Worm (Caenorhabditis elegans) whole organism, L1 larva: ENCODE results near the gene F01D5.2.
A peak's percentile ranks its signal among the peaks of the same experiment; 100 is the strongest.

ENCODE experiments used
- C16A3.4 ChIP-seq: fragments of 150-350 bp; optimal IDR thresholded peaks from 2 replicates; lab custom pipeline; 2014; ENCODE audit warnings: missing biosample characterization, missing genetic modification characterization
- ama-1 ChIP-seq: fragments of 150-350 bp; optimal IDR thresholded peaks from 2 replicates; lab custom pipeline; 2014
- blmp-1 ChIP-seq: fragments of 150-350 bp; optimal IDR thresholded peaks from 2 replicates; lab custom pipeline; 2014; ENCODE audit warnings: missing biosample characterization, missing genetic modification characterization
- ceh-63 ChIP-seq: fragments of 200-800 bp; sonication (Bioruptor generic); optimal IDR thresholded peaks from 2 replicates; lab custom pipeline; 2018; ENCODE audit warnings: mild to moderate bottlenecking, missing genetic modification characterization, missing compliant biosample characterization
- ceh-90 ChIP-seq: sonication (generic microtip); optimal IDR thresholded peaks from 2 replicates; lab custom pipeline; 2016; ENCODE audit warnings: missing genetic modification characterization, missing compliant biosample characterization
- dpl-1 ChIP-seq, 3 experiments: fragments of 150-350 bp in 2 of 3; sonication (generic microtip) in 1 of 3; optimal IDR thresholded peaks; 2 replicates each; lab custom pipeline; 2014 to 2017; ENCODE audit warnings: missing biosample characterization in 3 of 3, missing genetic modification characterization in 3 of 3, missing genetic modification reagents in 3 of 3
- efl-3 ChIP-seq: fragments of 200-800 bp; sonication (Bioruptor generic); optimal IDR thresholded peaks from 2 replicates; lab custom pipeline; 2018; ENCODE audit warnings: mild to moderate bottlenecking, missing genetic modification characterization, missing compliant biosample characterization
- elt-2 ChIP-seq: sonication (generic microtip); optimal IDR thresholded peaks from 2 replicates; lab custom pipeline; 2016; ENCODE audit warnings: missing genetic modification characterization, mild to moderate bottlenecking, inconsistent platforms, missing compliant biosample characterization, missing genetic modification reagents
- elt-3 ChIP-seq, 6 experiments: fragments of 150-350 bp in 1 of 6; sonication (generic microtip); optimal IDR thresholded peaks; 2 replicates each; lab custom pipeline; 2017 to 2018; ENCODE audit warnings: missing biosample characterization in 6 of 6, missing genetic modification characterization in 6 of 6, inconsistent platforms in 1 of 6
- fkh-4 ChIP-seq: sonication (generic microtip); optimal IDR thresholded peaks from 2 replicates; lab custom pipeline; 2016; ENCODE audit warnings: missing compliant biosample characterization, missing genetic modification characterization, borderline replicate concordance
- grh-1 ChIP-seq: fragments of 200-800 bp; sonication (Bioruptor generic); IDR thresholded peaks from 2 replicates; pipeline ENCODE4 v1.3.6; 2022; ENCODE audit warnings: missing genetic modification reagents, missing genetic modification characterization, missing compliant biosample characterization
- hlh-4 ChIP-seq: sonication (generic microtip); optimal IDR thresholded peaks from 2 replicates; lab custom pipeline; 2016; ENCODE audit warnings: mild to moderate bottlenecking, missing genetic modification characterization, missing compliant biosample characterization
- hpl-2 ChIP-seq: fragments of 150-350 bp; optimal IDR thresholded peaks from 2 replicates; lab custom pipeline; 2014; ENCODE audit warnings: missing biosample characterization, missing genetic modification reagents, missing genetic modification characterization
- irx-1 ChIP-seq: sonication (generic microtip); optimal IDR thresholded peaks from 2 replicates; lab custom pipeline; 2016; ENCODE audit warnings: missing genetic modification characterization, missing compliant biosample characterization
- isw-1 ChIP-seq: fragments of 200-800 bp; sonication (Bioruptor generic); IDR thresholded peaks from 2 replicates; pipeline ENCODE4 v1.3.6; 2022; ENCODE audit warnings: missing genetic modification characterization, missing compliant biosample characterization
- jun-1 ChIP-seq: fragments of 150-350 bp; optimal IDR thresholded peaks from 2 replicates; lab custom pipeline; 2014; ENCODE audit warnings: missing biosample characterization, missing genetic modification reagents, missing genetic modification characterization
- lin-14 ChIP-seq: fragments of 200-800 bp; sonication (Bioruptor generic); optimal IDR thresholded peaks from 2 replicates; lab custom pipeline; 2018; ENCODE audit warnings: mild to moderate bottlenecking, missing genetic modification characterization, moderate library complexity, missing compliant biosample characterization
- lin-35 ChIP-seq, 2 experiments: fragments of 150-350 bp; optimal IDR thresholded peaks; 2 replicates each; lab custom pipeline; 2014; ENCODE audit warnings: missing biosample characterization in 2 of 2, missing genetic modification characterization in 2 of 2, missing genetic modification reagents in 2 of 2
- lin-39 ChIP-seq: fragments of 150-350 bp; optimal IDR thresholded peaks from 2 replicates; lab custom pipeline; 2014; ENCODE audit warnings: missing biosample characterization, missing genetic modification reagents, missing genetic modification characterization
- mab-9 ChIP-seq: fragments of 200-800 bp; sonication (Bioruptor generic); IDR thresholded peaks from 2 replicates; pipeline ENCODE4 v1.3.6; 2022; ENCODE audit warnings: missing genetic modification reagents, missing genetic modification characterization, missing compliant biosample characterization
- mdl-1 ChIP-seq, 2 experiments: fragments of 150-350 bp; optimal IDR thresholded peaks; 2 replicates each; lab custom pipeline; 2014 to 2017; ENCODE audit warnings: missing biosample characterization in 2 of 2, missing genetic modification characterization in 2 of 2, inconsistent platforms in 1 of 2
- mef-2 ChIP-seq: fragments of 150-350 bp; optimal IDR thresholded peaks from 2 replicates; lab custom pipeline; 2014; ENCODE audit warnings: missing biosample characterization, missing genetic modification characterization
- nhr-237 ChIP-seq: fragments of 150-350 bp; optimal IDR thresholded peaks from 2 replicates; lab custom pipeline; 2014; ENCODE audit warnings: missing biosample characterization, missing genetic modification characterization
- nhr-28 ChIP-seq: fragments of 150-350 bp; optimal IDR thresholded peaks from 2 replicates; lab custom pipeline; 2014; ENCODE audit warnings: missing biosample characterization, missing genetic modification characterization
- nhr-71 ChIP-seq: sonication (generic microtip); optimal IDR thresholded peaks from 2 replicates; lab custom pipeline; 2016; ENCODE audit warnings: mild to moderate bottlenecking, missing genetic modification characterization, moderate library complexity, missing compliant biosample characterization
- nhr-77 ChIP-seq: fragments of 150-350 bp; optimal IDR thresholded peaks from 2 replicates; lab custom pipeline; 2014; ENCODE audit warnings: missing biosample characterization, missing genetic modification characterization
- nhr-84 ChIP-seq: sonication (generic microtip); optimal IDR thresholded peaks from 2 replicates; lab custom pipeline; 2017; ENCODE audit warnings: missing biosample characterization, missing genetic modification characterization
- nhr-85 ChIP-seq: sonication (generic microtip); peaks from one replicate; lab custom pipeline; 2016; ENCODE audit warnings: missing genetic modification characterization, inconsistent platforms, missing compliant biosample characterization
- nhr-90 ChIP-seq: sonication (generic microtip); optimal IDR thresholded peaks from 2 replicates; lab custom pipeline; 2016; ENCODE audit warnings: mild to moderate bottlenecking, missing genetic modification characterization, missing compliant biosample characterization; ENCODE audit not compliant: poor library complexity
- pqm-1 ChIP-seq: sonication (generic microtip); optimal IDR thresholded peaks from 3 replicates; lab custom pipeline; 2017; ENCODE audit warnings: missing biosample characterization, missing genetic modification characterization
- skn-1 ChIP-seq: fragments of 150-350 bp; optimal IDR thresholded peaks from 2 replicates; lab custom pipeline; 2014; ENCODE audit warnings: missing biosample characterization, missing genetic modification characterization
- snu-23 ChIP-seq: sonication (generic microtip); optimal IDR thresholded peaks from 2 replicates; lab custom pipeline; 2016; ENCODE audit warnings: missing genetic modification characterization, missing compliant biosample characterization
- sox-4 ChIP-seq: sonication (generic microtip); optimal IDR thresholded peaks from 2 replicates; lab custom pipeline; 2016; ENCODE audit warnings: missing genetic modification characterization, missing compliant biosample characterization
- swsn-7 ChIP-seq: sonication (generic microtip); optimal IDR thresholded peaks from 2 replicates; lab custom pipeline; 2016; ENCODE audit warnings: missing genetic modification characterization, missing compliant biosample characterization
- tbx-2 ChIP-seq: sonication (generic microtip); optimal IDR thresholded peaks from 2 replicates; lab custom pipeline; 2016; ENCODE audit warnings: missing genetic modification characterization, missing compliant biosample characterization
- unc-30 ChIP-seq: sonication (generic microtip); optimal IDR thresholded peaks from 2 replicates; lab custom pipeline; 2017; ENCODE audit warnings: missing biosample characterization, missing genetic modification characterization
- unc-98 ChIP-seq: fragments of 200-800 bp; sonication (Bioruptor generic); IDR thresholded peaks from 2 replicates; pipeline ENCODE4 v1.3.6; 2022; ENCODE audit warnings: missing genetic modification characterization, missing compliant biosample characterization
- zag-1 ChIP-seq: fragments of 150-350 bp; optimal IDR thresholded peaks from 2 replicates; lab custom pipeline; 2014; ENCODE audit warnings: missing biosample characterization, missing genetic modification characterization
- ztf-11 ChIP-seq, 2 experiments: sonication (generic microtip); optimal IDR thresholded peaks; 2 replicates each; lab custom pipeline; 2016 to 2017; ENCODE audit warnings: missing genetic modification characterization in 2 of 2, missing biosample characterization in 1 of 2, missing compliant biosample characterization in 1 of 2

The F01D5.2 gene

DNA sequence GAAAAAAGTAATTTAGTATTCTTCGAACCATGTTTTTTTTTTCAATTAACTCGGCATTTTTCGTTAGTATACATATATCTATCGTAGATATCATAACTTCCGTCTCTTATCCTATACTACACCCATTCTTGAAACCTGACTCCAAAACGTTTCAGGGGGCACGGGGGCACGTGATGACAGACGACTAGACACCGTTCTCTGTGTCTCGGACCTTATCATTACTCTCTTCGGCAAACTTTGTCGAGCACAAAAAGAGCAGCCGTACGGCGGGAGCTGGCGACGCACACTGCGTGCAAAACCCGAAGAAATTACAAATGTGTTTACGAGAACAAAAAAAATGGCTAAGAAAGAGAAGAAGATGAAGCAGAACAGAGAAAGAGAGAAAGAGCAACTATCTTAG lies 45.3 kb upstream of the F01D5.2 start (continued):
- TF ChIP-seq nhr-71 (tag; lab: Kevin White, UChicago) = peak; percentile 96
- TF ChIP-seq nhr-237 (tag; lab: Kevin White, UChicago) = no peak
- peak; percentile 78 for TF ChIP-seq swsn-7 (tag; lab: Kevin White, UChicago)
- TF ChIP-seq irx-1 (tag; lab: Kevin White, UChicago) = peak; percentile 61
- TF ChIP-seq nhr-90 (tag; lab: Kevin White, UChicago) = peak; percentile 52
- TF ChIP-seq mab-9 (GFP tag; lab: Robert Waterston, UW) = no peak
- TF ChIP-seq hlh-4 (tag; lab: Kevin White, UChicago) = no peak
- TF ChIP-seq isw-1 (GFP tag; lab: Robert Waterston, UW) = 0 out of 2 replicates have a peak, but pooled peaks have one; percentile 18
- no peak for TF ChIP-seq unc-98 (GFP tag; lab: Robert Waterston, UW)
- TF ChIP-seq hpl-2 (GFP tag; lab: Kevin White, UChicago) = no peak
- no peak for TF ChIP-seq lin-39
- no peak for TF ChIP-seq fkh-4 (tag; lab: Kevin White, UChicago)
- no peak for TF ChIP-seq ceh-90
- no peak for TF ChIP-seq elt-3 (tag; optimal IDR thresholded peaks at IDR 0.05; lab: Kevin White, UChicago)
- peak; percentile 70 for TF ChIP-seq jun-1 (tag; lab: Kevin White, UChicago)
- no peak for TF ChIP-seq unc-30
- TF ChIP-seq tbx-2 (tag; lab: Kevin White, UChicago) = peak; percentile 80
- peak; percentile 29 for TF ChIP-seq C16A3.4 (tag; lab: Kevin White, UChicago)
- peak; percentile 71 for TF ChIP-seq elt-2 (tag; lab: Kevin White, UChicago)
- no peak for TF ChIP-seq pqm-1
- peak; percentile 70 for TF ChIP-seq mef-2 (tag; lab: Kevin White, UChicago)
- TF ChIP-seq skn-1 (tag; lab: Kevin White, UChicago) = peak; percentile 65
- TF ChIP-seq snu-23 (GFP tag; lab: Kevin White, UChicago) = peak; percentile 70
- TF ChIP-seq zag-1 = no peak
- TF ChIP-seq ama-1 (lab: Kevin White, UChicago) = no peak
- no peak for TF ChIP-seq ztf-11 (tag; optimal IDR thresholded peaks at IDR 0.05; lab: Kevin White, UChicago)
- no peak for TF ChIP-seq nhr-28 (tag; lab: Kevin White, UChicago)
- peak; percentile 62 for TF ChIP-seq sox-4 (tag; lab: Kevin White, UChicago)
- TF ChIP-seq mdl-1 (tag; optimal IDR thresholded peaks at IDR 0.05; lab: Kevin White, UChicago) = peak; percentile 58 to 83
- no peak for TF ChIP-seq nhr-84
- no peak for TF ChIP-seq grh-1 (GFP tag; lab: Robert Waterston, UW)
- TF ChIP-seq efl-3 (GFP tag; lab: Kevin White, UChicago) = no peak

DNA sequence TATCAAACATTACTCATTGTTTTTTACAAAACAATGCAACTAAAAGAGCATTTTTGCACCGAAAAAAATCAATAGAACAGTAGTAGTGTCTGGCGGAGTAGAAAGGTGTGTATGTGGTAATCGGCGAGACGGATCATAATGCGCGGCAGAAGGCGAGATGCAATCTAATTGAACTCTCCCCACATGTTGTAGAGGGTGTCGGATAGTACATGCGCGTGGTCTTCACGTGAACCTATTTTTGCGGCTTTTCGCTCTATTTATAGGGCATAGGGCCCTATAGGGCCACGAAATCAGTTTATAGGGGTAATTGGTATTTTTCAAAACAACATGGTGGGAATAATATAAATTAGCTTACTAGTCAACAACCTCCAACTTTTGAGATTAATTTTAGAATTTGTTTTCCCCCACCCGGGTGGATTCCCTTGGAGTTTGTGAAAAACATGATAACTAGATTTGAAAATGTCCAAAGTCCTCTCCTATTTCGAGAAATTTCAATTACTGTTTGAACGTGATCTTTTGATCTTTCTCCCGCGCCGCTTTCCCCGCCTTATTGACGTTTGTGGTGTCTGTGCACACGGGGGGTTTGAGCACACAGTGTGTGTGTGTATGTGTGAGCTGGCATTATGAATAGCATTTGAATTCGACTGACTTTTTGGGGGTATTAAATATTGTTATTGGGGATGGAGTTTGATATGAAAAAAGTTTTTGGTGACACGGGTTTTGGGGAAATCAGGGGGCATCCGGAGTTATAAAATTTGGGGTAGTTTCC lies 44.2 kb upstream of the F01D5.2 start:
- TF ChIP-seq lin-35 (GFP tag; optimal IDR thresholded peaks at IDR 0.05; lab: Kevin White, UChicago) (peak in 1 of 2 experiments; percentile 1), blmp-1 (tag; lab: Kevin White, UChicago) (peak; percentile 61), ama-1 (lab: Kevin White, UChicago) (no peak), irx-1 (tag; lab: Kevin White, UChicago) (peak; percentile 41), elt-3 (tag; optimal IDR thresholded peaks at IDR 0.05; lab: Kevin White, UChicago) (peak in 1 of 6 experiments; percentile 5), ceh-63 (GFP tag; lab: Kevin White, UChicago) (no peak), tbx-2 (tag; lab: Kevin White, UChicago) (no peak), swsn-7 (tag; lab: Kevin White, UChicago) (peak; percentile 2), nhr-85 (peak; percentile 73), elt-2 (tag; lab: Kevin White, UChicago) (peak; percentile 42), snu-23 (GFP tag; lab: Kevin White, UChicago) (peak; percentile 25), nhr-77 (tag; lab: Kevin White, UChicago) (peak; percentile 52), dpl-1 (GFP tag; optimal IDR thresholded peaks at IDR 0.05; lab: Kevin White, UChicago) (peak in 1 of 3 experiments; percentile 3), lin-14 (peak; percentile 55)
